Fruit fly (Drosophila melanogaster) whole organism, embryonic: ENCODE data around the gene Cdc42.
A peak's percentile ranks its signal among the peaks of the same experiment; 100 is the strongest.

Experiments used
- Bdp1 ChIP-seq: fragments of 200-800 bp; sonication (Bioruptor generic); optimal IDR thresholded peaks from 3 replicates; lab custom pipeline; 2016; ENCODE audit warnings: missing biosample characterization, missing genetic modification characterization
- Bteb2 ChIP-seq: fragments of 200-800 bp; sonication (Bioruptor generic); optimal IDR thresholded peaks from 2 replicates; lab custom pipeline; 2016; ENCODE audit warnings: missing biosample characterization, missing genetic modification characterization
- CG12104 ChIP-seq: fragments of 200-800 bp; sonication (Bioruptor generic); optimal IDR thresholded peaks from 3 replicates; lab custom pipeline; 2016; ENCODE audit warnings: missing biosample characterization, missing genetic modification characterization
- CG12219 ChIP-seq: fragments of 200-800 bp; sonication (Bioruptor generic); optimal IDR thresholded peaks from 3 replicates; lab custom pipeline; 2018; ENCODE audit warnings: missing biosample characterization, mild to moderate bottlenecking, missing genetic modification characterization
- CG12299 ChIP-seq: fragments of 200-800 bp; sonication (Bioruptor generic); optimal IDR thresholded peaks from 2 replicates; lab custom pipeline; 2018; ENCODE audit warnings: missing biosample characterization, mild to moderate bottlenecking, missing genetic modification characterization
- CG15011 ChIP-seq: fragments of 200-800 bp; sonication (Bioruptor generic); optimal IDR thresholded peaks from 3 replicates; lab custom pipeline; 2018; ENCODE audit warnings: missing biosample characterization, mild to moderate bottlenecking, missing genetic modification characterization
- CG15479 ChIP-seq: fragments of 200-800 bp; sonication (Bioruptor generic); optimal IDR thresholded peaks from 3 replicates; lab custom pipeline; 2019; ENCODE audit warnings: missing biosample characterization, mild to moderate bottlenecking, missing genetic modification characterization, moderate library complexity
- CG16779 ChIP-seq: fragments of 200-800 bp; sonication (Bioruptor generic); IDR thresholded peaks from 2 replicates; pipeline ENCODE4 v1.3.6; 2022; ENCODE audit warnings: missing biosample characterization, missing genetic modification characterization
- CG17361 ChIP-seq: fragments of 200-800 bp; sonication (Bioruptor generic); IDR thresholded peaks from 3 replicates; pipeline ENCODE4 v1.3.6; 2022; ENCODE audit warnings: missing biosample characterization, missing genetic modification characterization
- CG2202 ChIP-seq: fragments of 200-800 bp; sonication (Bioruptor generic); optimal IDR thresholded peaks from 2 replicates; lab custom pipeline; 2018; ENCODE audit warnings: missing biosample characterization, mild to moderate bottlenecking, missing genetic modification characterization
- CG2712 ChIP-seq: fragments of 200-800 bp; optimal IDR thresholded peaks from 3 replicates; lab custom pipeline; 2019; ENCODE audit warnings: missing biosample characterization, mild to moderate bottlenecking, missing genetic modification characterization, moderate library complexity
- CG3065 ChIP-seq: fragments of 200-800 bp; sonication (Bioruptor generic); optimal IDR thresholded peaks from 2 replicates; lab custom pipeline; 2016; ENCODE audit warnings: missing biosample characterization, missing genetic modification characterization
- CG3838 ChIP-seq: fragments of 200-800 bp; sonication (Bioruptor generic); optimal IDR thresholded peaks from 3 replicates; lab custom pipeline; 2016; ENCODE audit warnings: missing biosample characterization, missing genetic modification characterization
- CG4617 ChIP-seq: fragments of 200-800 bp; sonication (Bioruptor generic); optimal IDR thresholded peaks from 3 replicates; lab custom pipeline; 2016; ENCODE audit warnings: missing biosample characterization, missing genetic modification characterization, borderline replicate concordance
- CG6272 ChIP-seq: fragments of 200-800 bp; sonication (Bioruptor generic); IDR thresholded peaks from 2 replicates; pipeline ENCODE4 v1.3.6; 2022; ENCODE audit warnings: missing biosample characterization, missing genetic modification characterization
- CG7357 ChIP-seq: fragments of 200-800 bp; sonication (Bioruptor generic); IDR thresholded peaks from 3 replicates; pipeline ENCODE4 v1.3.6; 2022; ENCODE audit warnings: missing biosample characterization, missing genetic modification characterization
- CG8089 ChIP-seq: fragments of 200-800 bp; sonication (Bioruptor generic); optimal IDR thresholded peaks from 3 replicates; lab custom pipeline; 2016; ENCODE audit warnings: missing biosample characterization, missing genetic modification characterization
- CG8290 ChIP-seq, 3 experiments: fragments of 200-800 bp; sonication (Bioruptor generic); optimal IDR thresholded peaks; 2 replicates each; lab custom pipeline; 2016 to 2019; ENCODE audit warnings: missing biosample characterization in 3 of 3, missing genetic modification characterization in 3 of 3, mild to moderate bottlenecking in 2 of 3, moderate library complexity in 1 of 3
- CG8765 ChIP-seq: fragments of 200-800 bp; sonication (Bioruptor generic); IDR thresholded peaks from 2 replicates; pipeline ENCODE4 v1.3.6; 2022; ENCODE audit warnings: missing biosample characterization, missing genetic modification characterization
- CG9437 ChIP-seq: fragments of 200-800 bp; sonication (Bioruptor generic); optimal IDR thresholded peaks from 2 replicates; lab custom pipeline; 2018; ENCODE audit warnings: missing biosample characterization, mild to moderate bottlenecking, missing genetic modification characterization
- CG9876 ChIP-seq: fragments of 200-800 bp; sonication (Bioruptor generic); optimal IDR thresholded peaks from 2 replicates; lab custom pipeline; 2016; ENCODE audit warnings: missing biosample characterization, missing genetic modification characterization
- Ets65A ChIP-seq: fragments of 200-800 bp; sonication (Bioruptor generic); peaks from one replicate; lab custom pipeline; 2016; ENCODE audit warnings: missing biosample characterization, missing genetic modification characterization
- Fer3 ChIP-seq: fragments of 200-800 bp; sonication (Bioruptor generic); optimal IDR thresholded peaks from 2 replicates; lab custom pipeline; 2018; ENCODE audit warnings: missing biosample characterization, mild to moderate bottlenecking, missing genetic modification characterization, moderate library complexity
- H15 ChIP-seq: fragments of 200-800 bp; sonication (Bioruptor generic); IDR thresholded peaks from 3 replicates; pipeline ENCODE4 v1.3.6; 2022; ENCODE audit warnings: missing biosample characterization, missing genetic modification characterization
- MBD-R2 ChIP-seq: fragments of 200-800 bp; sonication (Bioruptor generic); IDR thresholded peaks from 2 replicates; pipeline ENCODE4 v1.3.6; 2022; ENCODE audit warnings: missing biosample characterization, missing genetic modification characterization
- Med ChIP-seq: fragments of 200-800 bp; sonication (Bioruptor generic); peaks from one replicate; lab custom pipeline; 2016; ENCODE audit warnings: missing biosample characterization, missing genetic modification characterization, mild to moderate bottlenecking, inconsistent platforms, moderate library complexity
- NK7.1 ChIP-seq: fragments of 200-800 bp; sonication (Bioruptor generic); optimal IDR thresholded peaks from 3 replicates; lab custom pipeline; 2016; ENCODE audit warnings: missing biosample characterization, missing genetic modification characterization
- Nf-YB ChIP-seq: fragments of 200-800 bp; sonication (Bioruptor generic); optimal IDR thresholded peaks from 3 replicates; lab custom pipeline; 2019; ENCODE audit warnings: missing biosample characterization, mild to moderate bottlenecking, missing genetic modification characterization, moderate library complexity
- Six4 ChIP-seq: fragments of 200-800 bp; sonication (Bioruptor generic); optimal IDR thresholded peaks from 2 replicates; lab custom pipeline; 2016; ENCODE audit warnings: missing biosample characterization, missing genetic modification characterization
- ac ChIP-seq: fragments of 200-800 bp; sonication (Bioruptor generic); optimal IDR thresholded peaks from 3 replicates; lab custom pipeline; 2017; ENCODE audit warnings: missing biosample characterization, mild to moderate bottlenecking, missing genetic modification characterization
- amos ChIP-seq: fragments of 200-800 bp; sonication (Bioruptor generic); IDR thresholded peaks from 2 replicates; pipeline ENCODE4 v1.3.6; 2022; ENCODE audit warnings: missing biosample characterization, missing genetic modification characterization; ENCODE audit not compliant: partially characterized antibody
- ap ChIP-seq: fragments of 200-800 bp; sonication (Bioruptor generic); IDR thresholded peaks from 2 replicates; pipeline ENCODE4 v1.3.6; 2022; ENCODE audit warnings: missing biosample characterization, missing genetic modification characterization
- ase ChIP-seq: fragments of 200-800 bp; sonication (Bioruptor generic); IDR thresholded peaks from 3 replicates; pipeline ENCODE4 v1.3.6; 2022; ENCODE audit warnings: missing biosample characterization, missing genetic modification characterization
- ato ChIP-seq: fragments of 200-800 bp; sonication (Bioruptor generic); IDR thresholded peaks from 2 replicates; pipeline ENCODE4 v1.3.6; 2022; ENCODE audit warnings: missing biosample characterization, missing genetic modification characterization; ENCODE audit not compliant: partially characterized antibody
- az2 ChIP-seq: fragments of 200-800 bp; sonication (Bioruptor generic); optimal IDR thresholded peaks from 3 replicates; lab custom pipeline; 2016; ENCODE audit warnings: missing biosample characterization, missing genetic modification characterization
- bigmax ChIP-seq: fragments of 200-800 bp; sonication (Bioruptor generic); optimal IDR thresholded peaks from 2 replicates; lab custom pipeline; 2018; ENCODE audit warnings: missing biosample characterization, mild to moderate bottlenecking, missing genetic modification characterization
- crc ChIP-seq: fragments of 200-800 bp; sonication (Bioruptor generic); optimal IDR thresholded peaks from 2 replicates; lab custom pipeline; 2016; ENCODE audit warnings: missing biosample characterization, missing genetic modification characterization
- dan ChIP-seq: fragments of 200-800 bp; sonication (Bioruptor generic); IDR thresholded peaks from 2 replicates; pipeline ENCODE4 v1.3.6; 2022; ENCODE audit warnings: missing biosample characterization, missing genetic modification characterization
- fd102C ChIP-seq: fragments of 200-800 bp; sonication (Bioruptor generic); optimal IDR thresholded peaks from 2 replicates; lab custom pipeline; 2018; ENCODE audit warnings: missing biosample characterization, mild to moderate bottlenecking, missing genetic modification characterization, moderate library complexity
- ftz-f1 ChIP-seq: fragments of 200-800 bp; sonication (Bioruptor generic); optimal IDR thresholded peaks from 2 replicates; lab custom pipeline; 2016; ENCODE audit warnings: missing biosample characterization, missing genetic modification characterization
- ind ChIP-seq: fragments of 200-800 bp; sonication (Bioruptor generic); optimal IDR thresholded peaks from 3 replicates; lab custom pipeline; 2016; ENCODE audit warnings: missing biosample characterization, missing genetic modification characterization
- jumu ChIP-seq: fragments of 200-800 bp; sonication (Bioruptor generic); optimal IDR thresholded peaks from 3 replicates; lab custom pipeline; 2016; ENCODE audit warnings: missing biosample characterization, missing genetic modification characterization
- mam ChIP-seq: fragments of 200-800 bp; sonication (Bioruptor generic); optimal IDR thresholded peaks from 3 replicates; lab custom pipeline; 2016; ENCODE audit warnings: missing biosample characterization, missing genetic modification characterization
- prd ChIP-seq, 3 experiments: fragments of >200 bp in 2 of 3; fragments of 200-800 bp in 1 of 3; sonication (Bioruptor generic) in 1 of 3; optimal IDR thresholded peaks in 2 of 3; IDR thresholded peaks in 1 of 3; 2 replicates in 2 of 3; 3 replicates in 1 of 3; pipeline versions ENCODE4 v1.3.6 to Lab custom; 2017 to 2022; ENCODE audit warnings: missing biosample characterization in 1 of 3, missing genetic modification characterization in 1 of 3
- ranshi ChIP-seq: fragments of 200-800 bp; sonication (Bioruptor generic); IDR thresholded peaks from 2 replicates; pipeline ENCODE4 v1.3.6; 2022; ENCODE audit warnings: missing biosample characterization, missing genetic modification characterization
- row ChIP-seq: fragments of 200-800 bp; sonication (Bioruptor generic); IDR thresholded peaks from 3 replicates; pipeline ENCODE4 v1.3.6; 2022; ENCODE audit warnings: missing biosample characterization, missing genetic modification characterization
- shn ChIP-seq: fragments of 200-800 bp; sonication (Bioruptor generic); optimal IDR thresholded peaks from 3 replicates; lab custom pipeline; 2016; ENCODE audit warnings: missing biosample characterization, missing genetic modification characterization
- ttk ChIP-seq: fragments of 200-800 bp; sonication (Bioruptor generic); IDR thresholded peaks from 2 replicates; pipeline ENCODE4 v2.1.2; 2022; ENCODE audit warnings: missing biosample characterization, missing genetic modification characterization
- vnd ChIP-seq: fragments of 200-800 bp; sonication (Bioruptor generic); IDR thresholded peaks from 3 replicates; pipeline ENCODE4 v1.3.6; 2022; ENCODE audit warnings: missing biosample characterization, missing genetic modification characterization; ENCODE audit not compliant: partially characterized antibody

Gene Cdc42

dm6 chrX:19651757-19652419, 45.0 kb upstream of the Cdc42 start, which contains the start of the genes Ranbp21 and Elys (continued):
- peak; percentile 67; the same call in 1 of the 2 replicates for TF ChIP-seq ranshi (GFP tag; lab: Robert Waterston, UW)
- TF ChIP-seq amos, result peak; percentile 55; the same call in 1 of the 2 replicates
- TF ChIP-seq Ets65A, result peak; percentile 96
- TF ChIP-seq CG3838 (GFP tag; lab: Kevin White, UChicago), result no peak
- no peak for TF ChIP-seq CG3065
- peak; percentile 31; the same call in 1 of the 2 replicates for TF ChIP-seq CG8765 (GFP tag; lab: Robert Waterston, UW)
- TF ChIP-seq CG9437 (GFP tag; lab: Kevin White, UChicago), result no peak
- no peak for TF ChIP-seq CG15011
- peak; percentile 51; the same call in 1 of the 2 replicates for TF ChIP-seq ttk (GFP tag; lab: Robert Waterston, UW)
- no peak for TF ChIP-seq CG16779 (GFP tag; lab: Robert Waterston, UW)
- TF ChIP-seq Bteb2 (GFP tag; lab: Kevin White, UChicago), result peak; percentile 30
- peak; percentile 59 for TF ChIP-seq ind (GFP tag; lab: Kevin White, UChicago)
- TF ChIP-seq CG17361 (GFP tag; lab: Robert Waterston, UW), result no peak; the same call in 2 of the 3 replicates
- TF ChIP-seq CG12104, result peak; percentile 11
- TF ChIP-seq CG8290 (GFP tag; optimal IDR thresholded peaks at IDR 0.05; lab: Kevin White, UChicago), result no peak
- TF ChIP-seq CG8290 (tag; optimal IDR thresholded peaks at IDR 0.05; lab: Kevin White, UChicago), result peak in 1 of 2 experiments; percentile 27
- TF ChIP-seq prd (optimal IDR thresholded peaks at IDR 0.05; lab: Kevin White, UChicago), result no peak
- peak; percentile 75 for TF ChIP-seq prd (GFP tag; IDR thresholded peaks at IDR 0.05; lab: Robert Waterston, UW)
- TF ChIP-seq Med (GFP tag; lab: Kevin White, UChicago), result peak; percentile 91
- TF ChIP-seq ato, result no peak
- peak; percentile 78 for TF ChIP-seq jumu (GFP tag; lab: Kevin White, UChicago)
- no peak for TF ChIP-seq ac (GFP tag; lab: Kevin White, UChicago)
- no peak; the same call in 1 of the 2 replicates for TF ChIP-seq ap
- peak; percentile 37 for TF ChIP-seq crc (GFP tag; lab: Kevin White, UChicago)
- peak; percentile 42; the same call in 1 of the 3 replicates for TF ChIP-seq CG7357
- TF ChIP-seq Bdp1 (GFP tag; lab: Kevin White, UChicago), result peak; percentile 41
- no peak for TF ChIP-seq bigmax
- TF ChIP-seq CG15479 (GFP tag; lab: Kevin White, UChicago), result peak; percentile 76
- TF ChIP-seq CG12299 (tag; lab: Kevin White, UChicago), result no peak
- no peak for TF ChIP-seq CG2202 (tag; lab: Kevin White, UChicago)
- peak; percentile 65 for TF ChIP-seq shn (GFP tag; lab: Kevin White, UChicago)
- TF ChIP-seq CG8089, result peak; percentile 38
- TF ChIP-seq az2, result peak; percentile 45
- TF ChIP-seq CG4617 (GFP tag; lab: Kevin White, UChicago), result peak; percentile 20
- TF ChIP-seq Fer3, result peak; percentile 3
- TF ChIP-seq MBD-R2 (GFP tag; lab: Robert Waterston, UW), result peak; percentile 68
- no peak for TF ChIP-seq CG12219 (GFP tag; lab: Kevin White, UChicago)
- TF ChIP-seq Six4 (GFP tag; lab: Kevin White, UChicago), result peak; percentile 16
- TF ChIP-seq Nf-YB (GFP tag; lab: Kevin White, UChicago), result no peak
- TF ChIP-seq NK7.1 (GFP tag; lab: Kevin White, UChicago), result peak; percentile 36
- peak; percentile 40; the same call in 1 of the 2 replicates for TF ChIP-seq CG6272
- no peak for TF ChIP-seq CG2712 (tag; lab: Kevin White, UChicago)
- TF ChIP-seq ase, result peak; percentile 50; the same call in 1 of the 3 replicates
- peak; percentile 19 for TF ChIP-seq CG9876 (GFP tag; lab: Kevin White, UChicago)
- peak; percentile 66 for TF ChIP-seq mam
- 0 out of 3 replicates have a peak, but pooled peaks have one; percentile 46 for TF ChIP-seq vnd (GFP tag; lab: Robert Waterston, UW)
- TF ChIP-seq H15 (GFP tag; lab: Robert Waterston, UW), result peak; percentile 46; the same call in 1 of the 3 replicates
- TF ChIP-seq ftz-f1 (GFP tag; lab: Kevin White, UChicago), result peak; percentile 5
- TF ChIP-seq dan (GFP tag; lab: Robert Waterston, UW), result 0 out of 2 replicates have a peak, but pooled peaks have one; percentile 30
- TF ChIP-seq row, result peak; percentile 70
- TF ChIP-seq fd102C, result no peak
